Fruit fly (Drosophila melanogaster) whole organism, embryonic: Measurements from ENCODE around the gene Cyp4ac3.
A peak's percentile ranks its signal among the peaks of the same experiment; 100 is the strongest.

Experiments
- CG10979 ChIP-seq: fragments of 200-800 bp; sonication (Bioruptor generic); optimal IDR thresholded peaks from 2 replicates; lab custom pipeline; 2018; ENCODE audit warnings: missing biosample characterization, mild to moderate bottlenecking, missing genetic modification characterization, moderate library complexity
- CG12071 ChIP-seq: fragments of 200-800 bp; sonication (Bioruptor generic); optimal IDR thresholded peaks from 3 replicates; lab custom pipeline; 2018; ENCODE audit warnings: missing biosample characterization, mild to moderate bottlenecking, missing genetic modification characterization
- CG13287 ChIP-seq: fragments of 200-800 bp; sonication (Bioruptor generic); IDR thresholded peaks from 2 replicates; pipeline ENCODE4 v1.3.6; 2022; ENCODE audit warnings: missing biosample characterization, missing genetic modification characterization; ENCODE audit not compliant: partially characterized antibody
- CG14710 ChIP-seq: fragments of 200-800 bp; sonication (Bioruptor generic); optimal IDR thresholded peaks from 3 replicates; lab custom pipeline; 2019; ENCODE audit warnings: missing biosample characterization, mild to moderate bottlenecking, missing genetic modification characterization, moderate library complexity
- CG17359 ChIP-seq: fragments of 200-800 bp; sonication (Bioruptor generic); optimal IDR thresholded peaks from 3 replicates; lab custom pipeline; 2018; ENCODE audit warnings: missing biosample characterization, mild to moderate bottlenecking, missing genetic modification characterization, moderate library complexity
- CG17802 ChIP-seq: fragments of 200-800 bp; sonication (Bioruptor generic); optimal IDR thresholded peaks from 2 replicates; lab custom pipeline; 2018; ENCODE audit warnings: missing biosample characterization, mild to moderate bottlenecking, missing genetic modification characterization, moderate library complexity
- CG17829 ChIP-seq: fragments of 200-800 bp; optimal IDR thresholded peaks from 2 replicates; lab custom pipeline; 2019; ENCODE audit warnings: missing biosample characterization, mild to moderate bottlenecking, missing genetic modification characterization, moderate library complexity
- CG31224 ChIP-seq: fragments of 200-800 bp; sonication (Bioruptor generic); IDR thresholded peaks from 2 replicates; pipeline ENCODE4 v1.3.6; 2022; ENCODE audit warnings: missing biosample characterization, missing genetic modification characterization
- CG32532 ChIP-seq: fragments of 200-800 bp; sonication (Bioruptor generic); IDR thresholded peaks from 2 replicates; pipeline ENCODE4 v1.3.6; 2022; ENCODE audit warnings: missing biosample characterization, missing genetic modification characterization
- CG32767 ChIP-seq: fragments of 200-800 bp; sonication (Bioruptor generic); IDR thresholded peaks from 2 replicates; pipeline ENCODE4 v1.3.6; 2022; ENCODE audit warnings: missing biosample characterization, missing genetic modification characterization
- CG33557 ChIP-seq: fragments of 200-800 bp; sonication (Bioruptor generic); optimal IDR thresholded peaks from 2 replicates; lab custom pipeline; 2019; ENCODE audit warnings: missing biosample characterization, mild to moderate bottlenecking, missing genetic modification characterization, moderate library complexity
- CG34422 ChIP-seq: fragments of 200-800 bp; sonication (Bioruptor generic); IDR thresholded peaks from 3 replicates; pipeline ENCODE4 v1.3.6; 2022; ENCODE audit warnings: missing biosample characterization, missing genetic modification characterization
- CG3995 ChIP-seq: fragments of 200-800 bp; sonication (Bioruptor generic); optimal IDR thresholded peaks from 3 replicates; lab custom pipeline; 2016; ENCODE audit warnings: missing biosample characterization, missing genetic modification characterization
- CG4360 ChIP-seq: fragments of 200-800 bp; sonication (Bioruptor generic); IDR thresholded peaks from 2 replicates; pipeline ENCODE4 v1.3.6; 2022; ENCODE audit warnings: missing biosample characterization, missing genetic modification characterization
- CG7556 ChIP-seq: fragments of 200-800 bp; sonication (Bioruptor generic); optimal IDR thresholded peaks from 2 replicates; lab custom pipeline; 2017; ENCODE audit warnings: missing biosample characterization, mild to moderate bottlenecking, missing genetic modification characterization
- CG7745 ChIP-seq: fragments of 200-800 bp; sonication (Bioruptor generic); optimal IDR thresholded peaks from 2 replicates; lab custom pipeline; 2018; ENCODE audit warnings: missing biosample characterization, mild to moderate bottlenecking, missing genetic modification characterization, moderate library complexity
- CG7963 ChIP-seq: fragments of 200-800 bp; sonication (Bioruptor generic); IDR thresholded peaks from 3 replicates; pipeline ENCODE4 v1.3.6; 2022; ENCODE audit warnings: missing biosample characterization, missing genetic modification characterization; ENCODE audit not compliant: partially characterized antibody
- CG9437 ChIP-seq: fragments of 200-800 bp; sonication (Bioruptor generic); optimal IDR thresholded peaks from 2 replicates; lab custom pipeline; 2018; ENCODE audit warnings: missing biosample characterization, mild to moderate bottlenecking, missing genetic modification characterization
- Drgx ChIP-seq: fragments of 200-800 bp; sonication (Bioruptor generic); IDR thresholded peaks from 2 replicates; pipeline ENCODE4 v1.3.6; 2022; ENCODE audit warnings: missing biosample characterization, missing genetic modification characterization
- Fer2 ChIP-seq: fragments of 200-800 bp; sonication (Bioruptor generic); optimal IDR thresholded peaks from 2 replicates; lab custom pipeline; 2018; ENCODE audit warnings: missing biosample characterization, mild to moderate bottlenecking, missing genetic modification characterization, moderate library complexity
- H2.0 ChIP-seq: fragments of 200-800 bp; sonication (Bioruptor generic); IDR thresholded peaks from 2 replicates; pipeline ENCODE4 v1.3.6; 2022; ENCODE audit warnings: missing biosample characterization, missing genetic modification characterization
- Hand ChIP-seq: fragments of 200-800 bp; sonication (Bioruptor generic); optimal IDR thresholded peaks from 2 replicates; lab custom pipeline; 2017; ENCODE audit warnings: mild to moderate bottlenecking, missing biosample characterization, missing genetic modification reagents, missing genetic modification characterization
- Kr ChIP-seq: fragments of 200-800 bp; sonication (Bioruptor generic); optimal IDR thresholded peaks from 2 replicates; lab custom pipeline; 2017; ENCODE audit warnings: missing biosample characterization, mild to moderate bottlenecking, missing genetic modification characterization
- Med ChIP-seq: fragments of 200-800 bp; sonication (Bioruptor generic); peaks from one replicate; lab custom pipeline; 2016; ENCODE audit warnings: missing biosample characterization, missing genetic modification characterization, mild to moderate bottlenecking, inconsistent platforms, moderate library complexity
- NC2β ChIP-seq: fragments of 200-800 bp; sonication (Bioruptor generic); optimal IDR thresholded peaks from 2 replicates; lab custom pipeline; 2016; ENCODE audit warnings: missing biosample characterization, missing genetic modification characterization
- Sin3A ChIP-seq: fragments of >200 bp; optimal IDR thresholded peaks from 2 replicates; lab custom pipeline; 2018
- Xrp1 ChIP-seq: fragments of 200-800 bp; sonication (Bioruptor generic); IDR thresholded peaks from 2 replicates; pipeline ENCODE4 v1.3.6; 2022; ENCODE audit warnings: missing biosample characterization, missing genetic modification characterization
- abd-A ChIP-seq: fragments of 200-800 bp; sonication (Bioruptor generic); optimal IDR thresholded peaks from 3 replicates; lab custom pipeline; 2019; ENCODE audit warnings: missing biosample characterization, mild to moderate bottlenecking, missing genetic modification characterization, moderate library complexity
- ato ChIP-seq: fragments of 200-800 bp; sonication (Bioruptor generic); IDR thresholded peaks from 2 replicates; pipeline ENCODE4 v1.3.6; 2022; ENCODE audit warnings: missing biosample characterization, missing genetic modification characterization; ENCODE audit not compliant: partially characterized antibody
- corto ChIP-seq: fragments of 200-800 bp; sonication (Bioruptor generic); optimal IDR thresholded peaks from 2 replicates; lab custom pipeline; 2016; ENCODE audit warnings: missing biosample characterization, mild to moderate bottlenecking, missing genetic modification characterization, moderate library complexity
- dati ChIP-seq: fragments of 200-800 bp; sonication (Bioruptor generic); IDR thresholded peaks from 2 replicates; pipeline ENCODE4 v1.3.6; 2022; ENCODE audit warnings: missing biosample characterization, missing genetic modification characterization
- dmrt99B ChIP-seq: fragments of 200-800 bp; sonication (Bioruptor generic); optimal IDR thresholded peaks from 2 replicates; lab custom pipeline; 2018; ENCODE audit warnings: missing biosample characterization, mild to moderate bottlenecking, missing genetic modification characterization, moderate library complexity
- ftz-f1 ChIP-seq: fragments of 200-800 bp; sonication (Bioruptor generic); optimal IDR thresholded peaks from 2 replicates; lab custom pipeline; 2016; ENCODE audit warnings: missing biosample characterization, missing genetic modification characterization
- gt ChIP-seq: fragments of 200-800 bp; sonication (Bioruptor generic); IDR thresholded peaks from 2 replicates; pipeline ENCODE4 v1.3.6; 2022; ENCODE audit warnings: missing biosample characterization, missing genetic modification characterization
- lbe ChIP-seq: fragments of 200-800 bp; sonication (Bioruptor generic); optimal IDR thresholded peaks from 2 replicates; lab custom pipeline; 2016; ENCODE audit warnings: missing biosample characterization, mild to moderate bottlenecking, missing genetic modification characterization
- maf-S ChIP-seq: fragments of 200-800 bp; sonication (Bioruptor generic); optimal IDR thresholded peaks from 2 replicates; lab custom pipeline; 2016; ENCODE audit warnings: missing biosample characterization, missing genetic modification characterization
- nom ChIP-seq: fragments of 200-800 bp; sonication (Bioruptor generic); optimal IDR thresholded peaks from 2 replicates; lab custom pipeline; 2017; ENCODE audit warnings: missing biosample characterization, missing genetic modification characterization, mild to moderate bottlenecking, moderate library complexity, missing genetic modification reagents
- prd ChIP-seq, 3 experiments: fragments of >200 bp in 2 of 3; fragments of 200-800 bp in 1 of 3; sonication (Bioruptor generic) in 1 of 3; optimal IDR thresholded peaks in 2 of 3; IDR thresholded peaks in 1 of 3; 2 replicates in 2 of 3; 3 replicates in 1 of 3; pipeline versions ENCODE4 v1.3.6 to Lab custom; 2017 to 2022; ENCODE audit warnings: missing biosample characterization in 1 of 3, missing genetic modification characterization in 1 of 3
- pum ChIP-seq: fragments of 200-800 bp; sonication (Bioruptor generic); optimal IDR thresholded peaks from 2 replicates; lab custom pipeline; 2016; ENCODE audit warnings: missing biosample characterization, missing genetic modification characterization
- sens ChIP-seq: fragments of 200-800 bp; sonication (Bioruptor generic); peaks from one replicate; lab custom pipeline; 2016; ENCODE audit warnings: missing biosample characterization, missing genetic modification characterization
- so ChIP-seq: fragments of 200-800 bp; sonication (Bioruptor generic); IDR thresholded peaks from 3 replicates; pipeline ENCODE4 v1.3.6; 2022; ENCODE audit warnings: missing biosample characterization, missing genetic modification characterization
- stc ChIP-seq: fragments of 200-800 bp; sonication (Bioruptor generic); IDR thresholded peaks from 2 replicates; pipeline ENCODE4 v1.3.6; 2022; ENCODE audit warnings: missing biosample characterization, missing genetic modification characterization
- stwl ChIP-seq: fragments of 200-800 bp; sonication (Bioruptor generic); optimal IDR thresholded peaks from 3 replicates; lab custom pipeline; 2018; ENCODE audit warnings: missing biosample characterization, mild to moderate bottlenecking, missing genetic modification characterization, moderate library complexity
- unc-4 ChIP-seq: fragments of 200-800 bp; sonication (Bioruptor generic); IDR thresholded peaks from 2 replicates; pipeline ENCODE4 v1.3.6; 2022; ENCODE audit warnings: missing biosample characterization, missing genetic modification characterization; ENCODE audit not compliant: partially characterized antibody
- zf30C ChIP-seq: fragments of 200-800 bp; sonication (Bioruptor generic); optimal IDR thresholded peaks from 3 replicates; lab custom pipeline; 2018; ENCODE audit warnings: missing biosample characterization, mild to moderate bottlenecking, missing genetic modification characterization
- zfh2 ChIP-seq: fragments of 200-800 bp; sonication (Bioruptor generic); optimal IDR thresholded peaks from 2 replicates; lab custom pipeline; 2016; ENCODE audit warnings: missing biosample characterization, missing genetic modification characterization

Gene Cyp4ac3

DNA sequence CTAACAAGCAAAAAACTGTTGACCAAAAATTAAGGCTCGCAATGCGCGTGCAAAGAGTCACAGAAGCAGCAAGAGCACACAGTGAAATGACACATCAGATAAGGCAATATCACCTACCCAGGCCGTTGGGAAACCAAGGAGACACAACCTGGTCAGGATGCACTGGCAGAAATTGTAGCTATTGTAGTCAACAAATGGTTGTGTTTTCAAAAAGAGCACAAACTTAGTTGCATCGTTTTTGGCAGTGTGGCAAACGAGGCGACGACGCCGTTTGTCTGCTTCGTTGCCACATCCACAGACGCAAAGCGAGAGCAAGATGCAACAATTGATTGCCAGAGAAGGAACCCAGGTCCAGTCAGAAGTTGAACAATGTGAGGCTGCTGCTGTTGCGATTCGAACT is 18.5 kb upstream of the Cyp4ac3 start:
- TF ChIP-seq CG17359 (no peak), zf30C (peak; percentile 42), Drgx (GFP tag; lab: Robert Waterston, UW) (peak; percentile 36; the same call in 1 of the 2 replicates), CG3995 (GFP tag; lab: Kevin White, UChicago) (no peak), CG12071 (GFP tag; lab: Kevin White, UChicago) (no peak), CG32532 (GFP tag; lab: Robert Waterston, UW) (0 out of 2 replicates have a peak, but pooled peaks have one; percentile 23), lbe (GFP tag; lab: Kevin White, UChicago) (peak; percentile 75), CG31224 (GFP tag; lab: Robert Waterston, UW) (0 out of 2 replicates have a peak, but pooled peaks have one; percentile 12), corto (GFP tag; lab: Kevin White, UChicago) (peak; percentile 49), nom (GFP tag; lab: Kevin White, UChicago) (peak; percentile 27), prd (optimal IDR thresholded peaks at IDR 0.05; lab: Kevin White, UChicago) (no peak), prd (GFP tag; IDR thresholded peaks at IDR 0.05; lab: Robert Waterston, UW) (0 out of 3 replicates have a peak, but pooled peaks have one; percentile 11), Sin3A (lab: Kevin White, UChicago) (no peak)

DNA sequence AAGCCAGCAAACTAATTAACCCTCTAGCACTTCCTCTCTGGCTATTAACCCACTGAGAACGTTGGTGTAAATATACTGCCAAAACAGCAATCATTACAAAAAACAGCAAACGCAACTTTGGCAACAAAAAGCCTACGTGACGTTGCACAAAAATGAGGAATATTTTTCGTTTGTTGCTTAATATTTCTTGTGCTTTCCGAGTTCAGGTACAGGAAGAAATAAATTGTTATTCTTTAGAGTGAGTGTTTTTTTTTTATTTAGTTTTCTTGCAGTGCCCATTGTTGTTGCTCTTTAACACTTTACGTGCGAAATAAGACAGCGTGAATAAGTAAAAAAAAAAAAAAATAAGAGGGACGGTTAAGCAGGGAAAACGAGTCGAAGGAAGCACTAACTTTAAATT is 17.1 kb upstream of the Cyp4ac3 start:
- TF ChIP-seq ato (GFP tag; lab: Robert Waterston, UW) (no peak), CG33557 (GFP tag; lab: Kevin White, UChicago) (no peak), dati (no peak), stwl (tag; lab: Kevin White, UChicago) (no peak), CG7963 (GFP tag; lab: Robert Waterston, UW) (no peak), Fer2 (tag; lab: Kevin White, UChicago) (no peak), gt (GFP tag; lab: Robert Waterston, UW) (no peak), CG7556 (GFP tag; lab: Kevin White, UChicago) (no peak), CG4360 (no peak), dmrt99B (no peak), zfh2 (GFP tag; lab: Kevin White, UChicago) (no peak)

DNA sequence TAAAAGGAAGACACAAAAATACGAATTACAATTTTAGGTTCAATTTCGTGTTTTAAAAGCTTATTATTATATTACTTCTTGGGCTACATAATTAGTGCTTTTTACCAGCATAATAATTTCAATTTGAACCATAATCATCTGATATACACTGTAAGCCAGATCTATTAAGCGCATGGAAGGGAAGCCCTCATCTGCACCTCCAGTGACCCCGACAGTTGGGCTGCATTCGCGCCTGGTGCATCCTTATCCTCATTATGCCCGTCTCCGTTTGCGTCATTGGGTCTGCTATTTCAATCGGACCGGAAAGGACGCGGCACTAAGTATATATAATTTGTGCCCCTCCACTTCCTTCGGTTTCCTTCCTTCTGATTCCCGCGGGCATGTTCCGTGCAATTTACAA is 16.6 kb upstream of the Cyp4ac3 start:
- TF ChIP-seq Med (peak; percentile 54), ftz-f1 (GFP tag; lab: Kevin White, UChicago) (no peak), abd-A (tag; lab: Kevin White, UChicago) (no peak), Kr (GFP tag; lab: Kevin White, UChicago) (no peak), CG17829 (tag; lab: Kevin White, UChicago) (no peak)

DNA sequence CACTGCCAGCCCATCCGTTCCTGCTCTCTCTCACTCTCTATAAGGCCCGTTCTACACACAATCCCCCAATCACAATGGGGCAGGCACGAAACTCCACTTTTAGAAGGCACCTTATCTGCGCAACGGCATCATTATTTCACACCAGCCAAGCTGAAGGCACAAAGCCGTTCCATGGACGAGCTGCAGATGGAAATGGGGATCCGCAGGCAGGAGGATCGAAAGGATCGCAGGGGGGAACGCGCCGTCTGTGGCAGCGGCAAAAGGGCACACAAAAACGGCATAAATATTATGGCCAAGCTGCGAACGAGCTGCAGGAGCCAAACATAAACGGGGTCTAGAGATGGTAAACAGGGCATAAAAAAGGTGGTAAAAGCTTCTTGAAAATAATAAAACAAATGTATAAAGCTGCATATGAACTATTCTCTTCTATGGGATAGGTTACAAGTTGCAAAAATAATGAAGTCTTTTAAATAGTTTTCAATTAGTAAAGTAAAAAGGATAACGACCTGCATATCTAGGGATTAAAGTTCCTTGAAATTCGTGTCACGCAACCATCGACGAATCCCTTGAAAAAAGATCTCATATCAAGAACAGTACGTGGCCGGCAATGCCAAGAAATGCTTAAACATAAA is 15.8 kb upstream of the Cyp4ac3 start:
- no peak for TF ChIP-seq pum (GFP tag; lab: Kevin White, UChicago)
- no peak for TF ChIP-seq stc (GFP tag; lab: Robert Waterston, UW)
- no peak for TF ChIP-seq maf-S (GFP tag; lab: Kevin White, UChicago)
- no peak for TF ChIP-seq CG32767 (GFP tag; lab: Robert Waterston, UW)
- TF ChIP-seq CG7963 (GFP tag; lab: Robert Waterston, UW), result no peak
- no peak for TF ChIP-seq NC2β (GFP tag; lab: Kevin White, UChicago)
- TF ChIP-seq so (GFP tag; lab: Robert Waterston, UW), result no peak
- no peak for TF ChIP-seq dmrt99B
- TF ChIP-seq CG34422 (GFP tag; lab: Robert Waterston, UW), result no peak
- no peak for TF ChIP-seq CG13287 (GFP tag; lab: Robert Waterston, UW)
- no peak for TF ChIP-seq Xrp1 (GFP tag; lab: Robert Waterston, UW)
- TF ChIP-seq CG9437, result no peak
- no peak for TF ChIP-seq CG10979 (tag; lab: Kevin White, UChicago)
- peak; percentile 74 for TF ChIP-seq CG17802 (tag; lab: Kevin White, UChicago)
- peak; percentile 66 for TF ChIP-seq sens (GFP tag; lab: Kevin White, UChicago)
- no peak for TF ChIP-seq unc-4 (GFP tag; lab: Robert Waterston, UW)
- no peak for TF ChIP-seq CG14710
- TF ChIP-seq CG7745 (tag; lab: Kevin White, UChicago), result no peak
- TF ChIP-seq H2.0 (GFP tag; lab: Robert Waterston, UW), result no peak
- no peak for TF ChIP-seq Hand (GFP tag; lab: Kevin White, UChicago)
